Worm (Caenorhabditis elegans): ENCODE measurements around the gene clec-218.

clec-218 gene

DNA sequence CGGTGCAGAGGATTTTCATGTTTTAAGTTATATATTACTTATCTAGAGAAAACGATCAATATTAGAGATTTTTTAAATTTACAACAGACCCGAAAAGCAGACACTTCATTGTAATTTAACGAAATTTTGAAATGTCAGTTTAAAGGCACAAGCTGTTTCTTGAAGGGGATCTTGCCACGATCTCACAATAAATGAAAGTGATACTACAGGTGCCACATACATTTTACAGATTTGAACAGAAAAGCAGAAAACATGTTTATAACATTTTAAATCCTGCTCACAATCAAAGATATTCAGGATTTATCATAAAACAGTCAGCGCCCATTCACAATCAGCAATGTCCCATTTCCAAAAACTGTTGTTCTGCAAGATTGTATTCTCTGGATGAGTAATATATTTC, 42.2 kb downstream of the clec-218 start:
- TF ChIP-seq tbx-11 (GFP tag; IDR thresholded peaks at IDR 0.05) (no peak), hmbx-1 (tag; optimal IDR thresholded peaks at IDR 0.05) (no peak), tra-4 (tag; optimal IDR thresholded peaks at IDR 0.05) (no peak), ceh-13 (GFP tag; optimal IDR thresholded peaks at IDR 0.05) (no peak), sea-1 (GFP tag; conservative IDR thresholded peaks at IDR 0.05) (no peak), scrt-1 (GFP tag; IDR thresholded peaks at IDR 0.05) (no peak)

DNA sequence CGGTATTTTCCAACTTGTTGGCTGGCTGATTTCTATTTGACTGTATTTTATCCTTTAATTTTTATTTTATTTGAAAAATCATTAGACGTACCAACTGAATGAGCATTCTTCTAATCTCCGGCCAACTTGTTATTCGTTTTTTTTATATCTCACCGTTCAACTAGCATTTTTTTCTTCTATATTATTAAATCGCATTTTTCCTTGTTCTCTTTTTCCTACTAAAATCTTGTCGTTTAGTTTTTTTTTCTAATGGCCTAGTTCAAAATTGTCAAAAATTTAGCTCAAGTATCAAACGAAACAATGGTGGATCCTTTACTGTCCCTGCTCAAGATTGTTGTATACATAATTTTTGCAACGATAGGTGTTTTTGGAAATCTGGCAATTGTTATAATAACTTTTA, 43.6 kb downstream of the clec-218 start, which contains the start of gene srsx-22:
TSS of gene srsx-22 (plus strand) at position 301 of the 400 bp plus-strand sequence.
- TF ChIP-seq F13C5.2 (tag; optimal IDR thresholded peaks at IDR 0.05), result no peak
- TF ChIP-seq hmbx-1 (tag; optimal IDR thresholded peaks at IDR 0.05), result no peak

DNA sequence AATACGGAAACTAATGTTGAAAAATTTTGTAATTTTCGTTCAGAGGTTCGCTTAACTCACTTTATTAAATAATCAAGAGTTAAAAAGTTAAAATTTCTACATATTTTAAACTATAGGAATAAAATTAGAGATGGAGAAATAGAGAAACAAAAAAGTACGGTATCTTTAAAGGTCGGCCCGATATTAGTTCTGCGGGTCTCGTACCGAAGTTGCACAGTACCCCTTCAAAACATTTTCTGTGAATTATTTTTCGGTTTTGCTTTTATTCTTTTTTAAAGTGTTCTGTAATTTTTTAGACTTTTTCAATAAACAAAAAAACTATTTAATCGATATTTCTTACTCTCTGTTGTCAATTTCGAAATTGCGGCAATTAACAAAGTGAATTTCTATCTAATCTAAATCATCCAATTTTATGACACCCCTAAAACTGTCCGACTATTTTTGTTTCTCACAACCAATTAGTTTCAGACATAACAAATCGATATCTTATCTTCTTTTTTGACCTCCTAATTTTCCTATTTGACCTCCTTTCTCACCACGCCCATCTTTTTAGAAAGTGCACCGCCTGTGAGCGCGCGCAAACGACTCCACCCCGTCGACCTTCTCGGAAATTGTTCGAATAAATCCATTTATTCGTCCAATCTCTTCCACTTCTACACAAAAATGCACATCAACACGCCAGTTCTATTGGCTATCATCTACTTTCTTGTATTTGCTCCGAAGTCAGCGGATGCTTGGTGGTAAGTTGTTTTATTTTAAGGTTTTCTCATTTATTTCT, 47.9 kb downstream of the clec-218 start, which contains the start of gene mom-2:
TSS of gene mom-2 (plus strand) at position 554 of the 778 bp plus-strand sequence.
- TF ChIP-seq tbx-37 (GFP tag; conservative IDR thresholded peaks at IDR 0.05) (no peak), tra-4 (tag; optimal IDR thresholded peaks at IDR 0.05) (no peak), ets-7 (tag; optimal IDR thresholded peaks at IDR 0.05) (no peak), pes-1 (GFP tag; IDR thresholded peaks at IDR 0.05) (no peak), F13C5.2 (tag; optimal IDR thresholded peaks at IDR 0.05) (no peak), hmg-4 (GFP tag; optimal IDR thresholded peaks at IDR 0.05) (no peak), B0310.2 (tag; optimal IDR thresholded peaks at IDR 0.05) (no peak)

DNA sequence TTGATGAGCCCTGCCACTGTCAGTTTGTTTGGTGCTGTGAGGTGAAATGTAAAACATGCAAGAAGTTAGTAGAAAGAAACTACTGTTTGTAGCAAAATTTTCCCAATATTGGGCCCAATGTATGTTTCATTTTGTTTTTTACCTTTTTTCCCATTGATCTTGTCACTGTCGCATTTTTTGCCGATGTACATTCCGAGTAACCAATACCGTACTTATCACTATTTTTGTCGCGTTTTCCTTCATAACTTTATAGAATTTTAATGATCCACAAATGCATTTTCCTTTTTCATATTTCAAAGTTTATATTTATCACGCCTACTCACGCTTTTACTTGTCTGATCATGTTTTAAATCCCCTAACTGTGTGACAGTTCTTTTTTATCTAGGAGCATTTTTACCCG, 50.0 kb downstream of the clec-218 start:
- TF ChIP-seq tbx-37 (GFP tag; conservative IDR thresholded peaks at IDR 0.05), result no peak
- TF ChIP-seq tbx-11 (GFP tag; IDR thresholded peaks at IDR 0.05), result no peak
- TF ChIP-seq ama-1 (optimal IDR thresholded peaks at IDR 0.05), result no peak
- no peak for TF ChIP-seq tra-4 (tag; optimal IDR thresholded peaks at IDR 0.05)
- no peak for TF ChIP-seq flt-1 (GFP tag; IDR thresholded peaks at IDR 0.05)
- no peak for TF ChIP-seq F13C5.2 (tag; optimal IDR thresholded peaks at IDR 0.05)
- TF ChIP-seq ets-7 (tag; optimal IDR thresholded peaks at IDR 0.05), result no peak
- no peak for TF ChIP-seq sea-1 (GFP tag; conservative IDR thresholded peaks at IDR 0.05)
- no peak for TF ChIP-seq hmbx-1 (tag; optimal IDR thresholded peaks at IDR 0.05)

DNA sequence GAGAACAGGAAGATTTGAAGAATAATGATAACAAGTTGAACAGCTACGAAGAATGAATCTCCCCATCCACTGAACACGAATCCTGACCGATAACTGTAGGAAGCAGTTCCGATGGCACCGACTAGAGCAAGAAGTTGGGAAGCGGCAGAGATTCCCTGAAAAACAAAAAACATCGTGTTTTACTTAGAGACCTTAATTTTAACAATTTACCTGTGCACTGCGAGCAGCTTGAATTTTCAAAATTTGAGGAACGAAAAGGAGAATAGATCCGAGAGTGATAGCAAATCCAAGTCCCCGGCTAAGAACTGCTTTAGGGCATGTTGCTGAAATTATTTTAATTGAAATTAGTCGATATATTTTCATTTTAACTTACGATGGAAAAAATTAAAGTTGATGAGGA, 51.0 kb downstream of the clec-218 start:
- TF ChIP-seq sea-1 (GFP tag; conservative IDR thresholded peaks at IDR 0.05) (no peak), ama-1 (optimal IDR thresholded peaks at IDR 0.05) (no peak), hmbx-1 (tag; optimal IDR thresholded peaks at IDR 0.05) (no peak), tbx-11 (GFP tag; IDR thresholded peaks at IDR 0.05) (no peak), aly-1 (tag; optimal IDR thresholded peaks at IDR 0.05) (no peak), tra-4 (tag; optimal IDR thresholded peaks at IDR 0.05) (no peak), hmg-4 (GFP tag; optimal IDR thresholded peaks at IDR 0.05) (no peak), hnd-1 (tag; optimal IDR thresholded peaks at IDR 0.05) (no peak), B0310.2 (tag; optimal IDR thresholded peaks at IDR 0.05) (no peak)

DNA sequence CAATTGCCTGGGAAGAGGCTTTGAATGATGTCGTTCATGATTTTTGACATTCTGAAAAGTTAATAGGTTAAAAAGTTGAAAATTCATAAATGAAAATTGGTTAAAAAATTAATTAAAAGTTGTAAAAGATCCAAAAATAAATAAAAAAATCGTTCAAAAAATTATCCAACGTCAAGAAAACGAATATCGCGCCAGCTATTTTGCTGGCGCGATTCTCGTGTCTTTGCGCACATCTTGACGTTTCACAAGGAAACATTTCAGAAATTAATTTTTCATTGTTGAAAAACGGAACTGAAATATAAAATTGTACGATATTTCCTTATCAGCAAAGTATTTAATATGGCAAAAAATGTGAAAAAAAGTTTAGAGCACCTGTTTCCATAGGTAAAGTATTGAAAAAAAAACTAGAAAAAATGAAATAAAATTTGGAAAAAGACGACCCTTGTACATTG, 51.4 kb downstream of the clec-218 start, which contains the start of gene mpdu-1:
TSS of gene mpdu-1 (minus strand) at position 51 of the 452 bp plus-strand sequence.
- TF ChIP-seq scrt-1 (GFP tag; IDR thresholded peaks at IDR 0.05), result no peak
- TF ChIP-seq F13C5.2 (tag; optimal IDR thresholded peaks at IDR 0.05), result no peak
- TF ChIP-seq hnd-1 (tag; optimal IDR thresholded peaks at IDR 0.05), result no peak
- TF ChIP-seq tbx-11 (GFP tag; IDR thresholded peaks at IDR 0.05), result no peak
- TF ChIP-seq hmg-4 (GFP tag; optimal IDR thresholded peaks at IDR 0.05), result no peak
- no peak for TF ChIP-seq ama-1 (optimal IDR thresholded peaks at IDR 0.05)
- TF ChIP-seq tra-4 (tag; optimal IDR thresholded peaks at IDR 0.05), result no peak
- TF ChIP-seq aly-1 (tag; optimal IDR thresholded peaks at IDR 0.05), result no peak
- no peak for TF ChIP-seq tbx-37 (GFP tag; conservative IDR thresholded peaks at IDR 0.05)
- TF ChIP-seq sea-1 (GFP tag; conservative IDR thresholded peaks at IDR 0.05), result no peak

DNA sequence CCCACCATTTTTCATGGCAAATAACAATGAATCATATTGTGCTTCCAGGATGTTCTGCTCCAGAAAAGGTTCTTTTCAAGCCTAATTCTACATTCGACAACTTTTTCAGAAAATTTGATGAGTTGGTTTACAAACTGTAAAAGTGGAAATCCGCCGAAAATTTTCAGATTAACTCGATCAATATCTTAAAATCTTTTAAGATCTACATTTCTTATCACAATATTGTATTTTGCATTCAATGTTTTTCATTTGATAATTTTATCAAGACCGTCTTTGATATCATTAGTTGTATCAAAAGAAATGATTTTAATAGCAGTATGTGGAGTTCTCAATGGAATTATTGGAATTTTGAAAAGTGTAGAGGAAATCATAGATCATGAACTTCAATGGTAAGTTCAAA, 52.0 kb downstream of the clec-218 start, which contains the start of gene F38E1.6:
TSS of gene F38E1.6 (plus strand) at position 301 of the 400 bp plus-strand sequence.
- TF ChIP-seq ama-1 (optimal IDR thresholded peaks at IDR 0.05) (no peak), B0310.2 (tag; optimal IDR thresholded peaks at IDR 0.05) (no peak), tbx-11 (GFP tag; IDR thresholded peaks at IDR 0.05) (no peak), sea-1 (GFP tag; conservative IDR thresholded peaks at IDR 0.05) (no peak), hnd-1 (tag; optimal IDR thresholded peaks at IDR 0.05) (no peak), hmg-4 (GFP tag; optimal IDR thresholded peaks at IDR 0.05) (no peak), pes-1 (GFP tag; IDR thresholded peaks at IDR 0.05) (no peak)
